Fruit fly (Drosophila melanogaster): Measurements from ENCODE around the gene Aos1.

dm6 chr3R:12429120-12429610 lies 4.5 kb downstream of the Aos1 start, which contains the start of the genes CG5641 and CG5245:
- TF ChIP-seq CG30020 (tag; optimal IDR thresholded peaks at IDR 0.05), result peak; percentile 15
- no peak for TF ChIP-seq bcd (GFP tag; optimal IDR thresholded peaks at IDR 0.05)
- TF ChIP-seq sens-2 (GFP tag; IDR thresholded peaks at IDR 0.05), result no peak
- TF ChIP-seq eve (GFP tag; optimal IDR thresholded peaks at IDR 0.05), result no peak
- no peak for TF ChIP-seq ttk (GFP tag; IDR thresholded peaks at IDR 0.05)
